Fruit fly (Drosophila melanogaster): ENCODE data around the gene CG13857.

CG13857 gene

dm6 chr3R:22365660-22366195 is 28.2 kb downstream of the CG13857 start, which contains the start of gene CG5382 (continued):
- TF ChIP-seq CG6854 (GFP tag; optimal IDR thresholded peaks at IDR 0.05): no peak
- no peak for TF ChIP-seq trem (tag; optimal IDR thresholded peaks at IDR 0.05)
- TF ChIP-seq CG6254 (GFP tag; optimal IDR thresholded peaks at IDR 0.05): no peak
- TF ChIP-seq onecut (GFP tag; IDR thresholded peaks at IDR 0.05): no peak
- TF ChIP-seq pb (GFP tag; optimal IDR thresholded peaks at IDR 0.05): no peak
- no peak for TF ChIP-seq Doc3 (GFP tag; IDR thresholded peaks at IDR 0.05; ENCODE audit: partially characterized antibody)
- TF ChIP-seq Xrp1 (GFP tag; IDR thresholded peaks at IDR 0.05): no peak
- TF ChIP-seq CG1832 (GFP tag; optimal IDR thresholded peaks at IDR 0.05): no peak
- no peak for TF ChIP-seq mirr (GFP tag; optimal IDR thresholded peaks at IDR 0.05)
- TF ChIP-seq her (GFP tag; optimal IDR thresholded peaks at IDR 0.05): no peak
- no peak for TF ChIP-seq chm (GFP tag; IDR thresholded peaks at IDR 0.05)
- TF ChIP-seq dysf (GFP tag; IDR thresholded peaks at IDR 0.05): no peak
- 0 out of 4 replicates have a peak, but pooled peaks have one; percentile 26 for TF ChIP-seq Dll (GFP tag; IDR thresholded peaks at IDR 0.05; ENCODE audit: partially characterized antibody)
- no peak for TF ChIP-seq CG8281 (tag; optimal IDR thresholded peaks at IDR 0.05)
- TF ChIP-seq Dip2 (GFP tag; IDR thresholded peaks at IDR 0.05): no peak
- TF ChIP-seq CG7271 (tag; optimal IDR thresholded peaks at IDR 0.05): no peak
- no peak for TF ChIP-seq CG15514 (GFP tag; optimal IDR thresholded peaks at IDR 0.05)
- peak; percentile 71 for TF ChIP-seq MESR4 (GFP tag; optimal IDR thresholded peaks at IDR 0.05)

dm6 chr3R:22362218-22362907 is 31.5 kb downstream of the CG13857 start, which contains the start of the genes JMJD6, CG7071 and Muted:
Gene JMJD6, minus strand, starts transcription at chr3R:22362371.
Gene CG7071, plus strand, starts transcription at chr3R:22362620.
Gene Muted, plus strand, starts transcription at chr3R:22362620.
- peak; percentile 71 for TF ChIP-seq dan (GFP tag; IDR thresholded peaks at IDR 0.05)
- TF ChIP-seq CG9215 (GFP tag; IDR thresholded peaks at IDR 0.05): peak; percentile 92
- no peak for TF ChIP-seq abd-A (tag; optimal IDR thresholded peaks at IDR 0.05)
- TF ChIP-seq CG6654 (GFP tag; optimal IDR thresholded peaks at IDR 0.05): peak; percentile 64
- TF ChIP-seq chm (GFP tag; IDR thresholded peaks at IDR 0.05): peak; percentile 80; the same call in 1 of the 2 replicates
- peak; percentile 87 for TF ChIP-seq cato (GFP tag; optimal IDR thresholded peaks at IDR 0.05; ENCODE audit: borderline replicate concordance)
- TF ChIP-seq CG32532 (GFP tag; IDR thresholded peaks at IDR 0.05): peak; percentile 94
- TF ChIP-seq CG42726 (GFP tag; IDR thresholded peaks at IDR 0.05; ENCODE audit: partially characterized antibody): peak; percentile 66; the same call in 1 of the 2 replicates
- peak; percentile 86 for TF ChIP-seq CG3838 (GFP tag; optimal IDR thresholded peaks at IDR 0.05)
- TF ChIP-seq Hand (GFP tag; optimal IDR thresholded peaks at IDR 0.05): peak; percentile 75
- no peak for TF ChIP-seq bigmax (GFP tag; optimal IDR thresholded peaks at IDR 0.05)
- TF ChIP-seq CG7271 (tag; optimal IDR thresholded peaks at IDR 0.05): peak; percentile 69
- TF ChIP-seq slbo (GFP tag; IDR thresholded peaks at IDR 0.05): peak; percentile 97
- TF ChIP-seq tin (GFP tag; optimal IDR thresholded peaks at IDR 0.05): peak; percentile 96
- 0 out of 3 replicates have a peak, but pooled peaks have one; percentile 4 for TF ChIP-seq CG7963 (GFP tag; IDR thresholded peaks at IDR 0.05; ENCODE audit: partially characterized antibody)
- peak; percentile 34 for TF ChIP-seq da (GFP tag; optimal IDR thresholded peaks at IDR 0.05)
- TF ChIP-seq schlank (tag; optimal IDR thresholded peaks at IDR 0.05): peak; percentile 55
- TF ChIP-seq pho (GFP tag; optimal IDR thresholded peaks at IDR 0.05): peak; percentile 91
- peak; percentile 77 for TF ChIP-seq CG10431 (GFP tag; optimal IDR thresholded peaks at IDR 0.05)
- peak; percentile 98 for TF ChIP-seq Ets65A (GFP tag)
- peak; percentile 76 for TF ChIP-seq CG1529 (GFP tag; optimal IDR thresholded peaks at IDR 0.05)
- TF ChIP-seq ro (GFP tag; IDR thresholded peaks at IDR 0.05): peak; percentile 81
- TF ChIP-seq CG18764 (GFP tag; optimal IDR thresholded peaks at IDR 0.05): peak; percentile 87
- TF ChIP-seq CG2120 (GFP tag; optimal IDR thresholded peaks at IDR 0.05): peak; percentile 98
- peak; percentile 79 for TF ChIP-seq CG16779 (GFP tag; IDR thresholded peaks at IDR 0.05)
- TF ChIP-seq CG6254 (GFP tag; optimal IDR thresholded peaks at IDR 0.05): peak; percentile 62
- TF ChIP-seq Adf1 (GFP tag; IDR thresholded peaks at IDR 0.05): peak; percentile 69
- peak; percentile 87 for TF ChIP-seq Atf-2 (GFP tag; optimal IDR thresholded peaks at IDR 0.05)
- TF ChIP-seq ranshi (GFP tag; IDR thresholded peaks at IDR 0.05): peak; percentile 93
- TF ChIP-seq CG14441 (GFP tag; IDR thresholded peaks at IDR 0.05): peak; percentile 92
- TF ChIP-seq zf30C (GFP tag; optimal IDR thresholded peaks at IDR 0.05): peak; percentile 9
- peak; percentile 19 for TF ChIP-seq p53 (GFP tag; optimal IDR thresholded peaks at IDR 0.05)
- TF ChIP-seq ato (GFP tag; IDR thresholded peaks at IDR 0.05; ENCODE audit: partially characterized antibody): peak; percentile 58; the same call in 1 of the 2 replicates
